Worm (Caenorhabditis elegans): ENCODE data around the gene F47B8.8.

- TF ChIP-seq ceh-82 (tag; optimal IDR thresholded peaks at IDR 0.05) (no peak), ama-1 (optimal IDR thresholded peaks at IDR 0.05) (no peak), nhr-11 (tag; optimal IDR thresholded peaks at IDR 0.05) (no peak), blmp-1 (tag; optimal IDR thresholded peaks at IDR 0.05) (no peak), ztf-11 (tag; optimal IDR thresholded peaks at IDR 0.05) (no peak), zag-1 (tag; optimal IDR thresholded peaks at IDR 0.05) (no peak), nhr-237 (tag; optimal IDR thresholded peaks at IDR 0.05) (no peak), ceh-88 (GFP tag; IDR thresholded peaks at IDR 0.05) (no peak), snpc-4 (tag; optimal IDR thresholded peaks at IDR 0.05) (no peak)
These were observed 11.3 kb upstream of the F47B8.8 start, which contains the start of gene F47B8.14 for ce11 chrV:14320246-14320645.

All from whole organism, L1 larva.